Worm (Caenorhabditis elegans) whole organism, L4 larva: ENCODE data around the gene ZK697.1.

ENCODE experiments used
- F26F4.8 ChIP-seq: fragments of 200-800 bp; sonication (Bioruptor generic); conservative IDR thresholded peaks from 2 replicates; pipeline ENCODE4 v1.3.6; 2022; ENCODE audit warnings: missing genetic modification characterization, missing compliant biosample characterization
- R02D3.7 ChIP-seq: fragments of 150-350 bp; sonication (generic microtip); optimal IDR thresholded peaks from 3 replicates; lab custom pipeline; 2014; ENCODE audit warnings: missing biosample characterization, missing genetic modification characterization
- ZK546.5 ChIP-seq, 2 experiments: sonication (generic microtip); optimal IDR thresholded peaks; 2 replicates each; lab custom pipeline; 2017; ENCODE audit warnings: missing biosample characterization in 2 of 2, missing genetic modification characterization in 2 of 2
- attf-4 ChIP-seq: sonication (generic microtip); optimal IDR thresholded peaks from 3 replicates; lab custom pipeline; 2017; ENCODE audit warnings: missing biosample characterization, missing genetic modification characterization
- lin-39 ChIP-seq: fragments of 150-350 bp; optimal IDR thresholded peaks from 2 replicates; lab custom pipeline; 2014; ENCODE audit warnings: missing biosample characterization, missing genetic modification reagents, missing genetic modification characterization
- madf-9 ChIP-seq: fragments of 200-800 bp; sonication (Bioruptor generic); conservative IDR thresholded peaks from 2 replicates; pipeline ENCODE4 v1.3.6; 2022; ENCODE audit warnings: missing genetic modification reagents, missing genetic modification characterization, missing compliant biosample characterization
- nhr-41 ChIP-seq: fragments of 200-800 bp; sonication (Bioruptor generic); IDR thresholded peaks from 2 replicates; pipeline ENCODE4 v1.3.6; 2022; ENCODE audit warnings: missing genetic modification reagents, missing genetic modification characterization, missing compliant biosample characterization
- snpc-4 ChIP-seq: fragments of 150-350 bp; optimal IDR thresholded peaks from 2 replicates; lab custom pipeline; 2014; ENCODE audit warnings: missing biosample characterization, missing genetic modification characterization
- unc-39 ChIP-seq: sonication (generic microtip); optimal IDR thresholded peaks from 2 replicates; lab custom pipeline; 2017; ENCODE audit warnings: missing biosample characterization, missing genetic modification characterization
- zip-11 ChIP-seq: fragments of 200-800 bp; sonication (Bioruptor generic); IDR thresholded peaks from 2 replicates; pipeline ENCODE4 v1.3.6; 2022; ENCODE audit warnings: missing genetic modification characterization, missing compliant biosample characterization
- ztf-11 ChIP-seq: fragments of 150-350 bp; optimal IDR thresholded peaks from 2 replicates; lab custom pipeline; 2014; ENCODE audit warnings: missing biosample characterization, missing genetic modification characterization

ce11 chrV:1719927-1720326, 32.7 kb upstream of the ZK697.1 start, which contains the start of gene srw-102:
- TF ChIP-seq snpc-4 (tag; lab: Kevin White, UChicago) (no peak), ztf-11 (tag; lab: Kevin White, UChicago) (no peak), R02D3.7 (tag; lab: Kevin White, UChicago) (no peak), zip-11 (GFP tag; lab: Robert Waterston, UW) (no peak), madf-9 (GFP tag; lab: Robert Waterston, UW) (no peak), lin-39 (tag; lab: Kevin White, UChicago) (no peak), unc-39 (tag; lab: Kevin White, UChicago) (no peak), nhr-41 (GFP tag; lab: Robert Waterston, UW) (no peak), attf-4 (tag; lab: Kevin White, UChicago) (no peak), F26F4.8 (GFP tag; lab: Robert Waterston, UW) (no peak), ZK546.5 (tag; optimal IDR thresholded peaks at IDR 0.05; lab: Kevin White, UChicago) (no peak)
